Worm (Caenorhabditis elegans) whole organism, L4 larva: ENCODE data around the gene D2023.1.

ENCODE experiments used
- D1046.2 ChIP-seq: fragments of 200-800 bp; sonication (Bioruptor generic); IDR thresholded peaks from 2 replicates; pipeline ENCODE4 v1.3.6; 2022; ENCODE audit warnings: missing genetic modification characterization, missing compliant biosample characterization
- F44E2.7 ChIP-seq: fragments of 200-800 bp; sonication (Bioruptor generic); IDR thresholded peaks from 2 replicates; pipeline ENCODE4 v2.1.2; 2022; ENCODE audit warnings: missing genetic modification characterization, missing compliant biosample characterization
- F49E8.2 ChIP-seq: sonication (generic microtip); optimal IDR thresholded peaks from 2 replicates; lab custom pipeline; 2016; ENCODE audit warnings: missing compliant biosample characterization, mild to moderate bottlenecking, missing genetic modification characterization, borderline replicate concordance
- R02D3.7 ChIP-seq: fragments of 150-350 bp; sonication (generic microtip); optimal IDR thresholded peaks from 3 replicates; lab custom pipeline; 2014; ENCODE audit warnings: missing biosample characterization, missing genetic modification characterization
- Y48G9A.11 ChIP-seq: fragments of 200-800 bp; sonication (Bioruptor generic); IDR thresholded peaks from 2 replicates; pipeline ENCODE4 v1.3.6; 2022; ENCODE audit warnings: missing genetic modification reagents, missing genetic modification characterization, missing compliant biosample characterization
- aly-2 ChIP-seq: sonication (generic microtip); optimal IDR thresholded peaks from 2 replicates; lab custom pipeline; 2018; ENCODE audit warnings: missing biosample characterization, missing genetic modification characterization
- arid-1 ChIP-seq: fragments of 200-800 bp; sonication (Bioruptor generic); conservative IDR thresholded peaks from 2 replicates; pipeline ENCODE4 v1.3.6; 2022; ENCODE audit warnings: missing genetic modification reagents, missing genetic modification characterization, missing compliant biosample characterization
- ceh-44 ChIP-seq: fragments of 200-800 bp; sonication (Bioruptor generic); IDR thresholded peaks from 2 replicates; pipeline ENCODE4 v1.3.6; 2022; ENCODE audit warnings: missing genetic modification reagents, missing genetic modification characterization, missing compliant biosample characterization
- ceh-62 ChIP-seq: sonication (generic microtip); optimal IDR thresholded peaks from 2 replicates; lab custom pipeline; 2017; ENCODE audit warnings: missing biosample characterization, missing genetic modification characterization
- ces-1 ChIP-seq: fragments of 150-350 bp; sonication (generic microtip); optimal IDR thresholded peaks from 4 replicates; lab custom pipeline; 2014; ENCODE audit warnings: missing biosample characterization, missing genetic modification reagents, missing genetic modification characterization
- ctbp-1 ChIP-seq: fragments of 200-800 bp; sonication (Bioruptor generic); IDR thresholded peaks from 2 replicates; pipeline ENCODE4 v1.3.6; 2022; ENCODE audit warnings: missing genetic modification reagents, missing genetic modification characterization, missing compliant biosample characterization
- daf-12 ChIP-seq: fragments of 150-350 bp; optimal IDR thresholded peaks from 2 replicates; lab custom pipeline; 2014; ENCODE audit warnings: missing biosample characterization, missing genetic modification reagents, missing genetic modification characterization
- daf-16 ChIP-seq, 3 experiments: sonication (generic microtip); optimal IDR thresholded peaks; 2 replicates each; lab custom pipeline; 2016 to 2017; ENCODE audit warnings: missing genetic modification characterization in 3 of 3, missing genetic modification reagents in 3 of 3, mild to moderate bottlenecking in 2 of 3, missing compliant biosample characterization in 2 of 3, missing biosample characterization in 1 of 3, moderate library complexity in 1 of 3
- dmd-6 ChIP-seq: fragments of 200-800 bp; sonication (Bioruptor generic); IDR thresholded peaks from 2 replicates; pipeline ENCODE4 v1.3.6; 2022; ENCODE audit warnings: missing genetic modification reagents, missing genetic modification characterization, missing compliant biosample characterization
- egl-27 ChIP-seq: sonication (generic microtip); optimal IDR thresholded peaks from 3 replicates; lab custom pipeline; 2017; ENCODE audit warnings: missing biosample characterization, missing genetic modification reagents, missing genetic modification characterization
- fos-1 ChIP-seq: fragments of 150-350 bp; optimal IDR thresholded peaks from 2 replicates; lab custom pipeline; 2014; ENCODE audit warnings: missing biosample characterization, missing genetic modification characterization
- hlh-11 ChIP-seq: fragments of 200-800 bp; sonication (Bioruptor generic); optimal IDR thresholded peaks from 2 replicates; lab custom pipeline; 2018; ENCODE audit warnings: mild to moderate bottlenecking, missing genetic modification characterization, missing compliant biosample characterization
- lin-15B ChIP-seq: fragments of 150-350 bp; sonication (generic microtip); optimal IDR thresholded peaks from 3 replicates; lab custom pipeline; 2014; ENCODE audit warnings: missing biosample characterization, missing genetic modification characterization
- lin-29 ChIP-seq: fragments of 200-800 bp; sonication (Bioruptor generic); IDR thresholded peaks from 2 replicates; pipeline ENCODE4 v1.3.6; 2022; ENCODE audit warnings: missing genetic modification reagents, missing genetic modification characterization, missing compliant biosample characterization
- lin-38 ChIP-seq: fragments of 200-800 bp; sonication (Bioruptor generic); IDR thresholded peaks from 2 replicates; pipeline ENCODE4 v1.3.6; 2022; ENCODE audit warnings: missing genetic modification reagents, missing genetic modification characterization, missing compliant biosample characterization
- lin-39 ChIP-seq: fragments of 150-350 bp; optimal IDR thresholded peaks from 2 replicates; lab custom pipeline; 2014; ENCODE audit warnings: missing biosample characterization, missing genetic modification reagents, missing genetic modification characterization
- lsy-2 ChIP-seq, 2 experiments: fragments of 150-350 bp in 1 of 2; sonication (generic microtip) in 1 of 2; optimal IDR thresholded peaks; 2 replicates each; lab custom pipeline; 2014 to 2017; ENCODE audit warnings: missing biosample characterization in 2 of 2, missing genetic modification characterization in 2 of 2
- mdl-1 ChIP-seq, 2 experiments: fragments of 150-350 bp in 1 of 2; sonication (generic microtip) in 1 of 2; optimal IDR thresholded peaks; 2 replicates each; lab custom pipeline; 2014 to 2017; ENCODE audit warnings: missing biosample characterization in 2 of 2, missing genetic modification characterization in 2 of 2
- mes-2 ChIP-seq: sonication (generic microtip); optimal IDR thresholded peaks from 2 replicates; lab custom pipeline; 2016; ENCODE audit warnings: missing genotype, mild to moderate bottlenecking, missing genetic modification characterization, missing compliant biosample characterization; ENCODE audit not compliant: poor library complexity, severe bottlenecking
- mxl-2 ChIP-seq: fragments of 200-800 bp; sonication (Bioruptor generic); conservative IDR thresholded peaks from 2 replicates; pipeline ENCODE4 v1.3.6; 2022; ENCODE audit warnings: missing genetic modification reagents, missing genetic modification characterization, missing compliant biosample characterization
- nhr-102 ChIP-seq: sonication (generic microtip); optimal IDR thresholded peaks from 2 replicates; lab custom pipeline; 2016; ENCODE audit warnings: mild to moderate bottlenecking, missing genetic modification characterization, moderate library complexity, missing compliant biosample characterization
- nhr-11 ChIP-seq: fragments of 150-350 bp; optimal IDR thresholded peaks from 2 replicates; lab custom pipeline; 2014; ENCODE audit warnings: missing biosample characterization, missing genetic modification characterization
- nhr-237 ChIP-seq: sonication (generic microtip); optimal IDR thresholded peaks from 2 replicates; lab custom pipeline; 2017; ENCODE audit warnings: missing biosample characterization, missing genetic modification characterization
- nhr-41 ChIP-seq: fragments of 200-800 bp; sonication (Bioruptor generic); IDR thresholded peaks from 2 replicates; pipeline ENCODE4 v1.3.6; 2022; ENCODE audit warnings: missing genetic modification reagents, missing genetic modification characterization, missing compliant biosample characterization
- nhr-42 ChIP-seq: fragments of 200-800 bp; sonication (Bioruptor generic); IDR thresholded peaks from 2 replicates; pipeline ENCODE4 v1.3.6; 2022; ENCODE audit warnings: missing genetic modification characterization, missing compliant biosample characterization
- nhr-77 ChIP-seq: fragments of 150-350 bp; optimal IDR thresholded peaks from 2 replicates; lab custom pipeline; 2014; ENCODE audit warnings: missing biosample characterization, missing genetic modification characterization
- spr-1 ChIP-seq: sonication (generic microtip); optimal IDR thresholded peaks from 2 replicates; lab custom pipeline; 2016; ENCODE audit warnings: mild to moderate bottlenecking, missing genetic modification characterization, missing compliant biosample characterization
- tra-1 ChIP-seq: fragments of 200-800 bp; sonication (Bioruptor generic); IDR thresholded peaks from 2 replicates; pipeline ENCODE4 v1.3.6; 2022; ENCODE audit warnings: missing genetic modification reagents, missing genetic modification characterization, missing compliant biosample characterization
- zag-1 ChIP-seq: fragments of 150-350 bp; optimal IDR thresholded peaks from 2 replicates; lab custom pipeline; 2014; ENCODE audit warnings: missing biosample characterization, missing genetic modification characterization
- zfp-3 ChIP-seq: fragments of 200-800 bp; sonication (Bioruptor generic); conservative IDR thresholded peaks from 2 replicates; pipeline ENCODE4 v1.3.6; 2022; ENCODE audit warnings: missing genetic modification reagents, missing genetic modification characterization, missing compliant biosample characterization
- ztf-7 ChIP-seq: fragments of 150-350 bp; optimal IDR thresholded peaks from 2 replicates; lab custom pipeline; 2014; ENCODE audit warnings: missing biosample characterization, missing genetic modification characterization

D2023.1 gene

ce11 chrV:11823978-11824377, 34.6 kb downstream of the D2023.1 start (continued):
- no peak for TF ChIP-seq D1046.2 (GFP tag; lab: Robert Waterston, UW)
- peak; percentile 95 for TF ChIP-seq dmd-6 (GFP tag; lab: Robert Waterston, UW)
- TF ChIP-seq lin-39 (tag; lab: Kevin White, UChicago): no peak
- TF ChIP-seq arid-1: no peak
- peak; percentile 80; the same call in 1 of the 2 replicates for TF ChIP-seq tra-1 (GFP tag; lab: Robert Waterston, UW)
- no peak for TF ChIP-seq fos-1
- TF ChIP-seq lin-38: peak; percentile 19; the same call in 1 of the 2 replicates
- no peak for TF ChIP-seq R02D3.7 (tag; lab: Kevin White, UChicago)
- TF ChIP-seq egl-27 (tag; lab: Kevin White, UChicago): no peak

- TF ChIP-seq nhr-77 (tag; lab: Kevin White, UChicago) (no peak), ceh-44 (GFP tag; lab: Robert Waterston, UW) (no peak), lin-15B (tag; lab: Kevin White, UChicago) (no peak), mes-2 (tag; lab: Kevin White, UChicago) (no peak), lin-29 (no peak), lin-38 (peak; percentile 17; the same call in 1 of the 2 replicates), dmd-6 (GFP tag; lab: Robert Waterston, UW) (peak; percentile 34), nhr-41 (GFP tag; lab: Robert Waterston, UW) (no peak), mdl-1 (tag; optimal IDR thresholded peaks at IDR 0.05; lab: Kevin White, UChicago) (no peak), F44E2.7 (GFP tag; lab: Robert Waterston, UW) (no peak), ctbp-1 (GFP tag; lab: Robert Waterston, UW) (no peak), nhr-102 (no peak), hlh-11 (tag; lab: Kevin White, UChicago) (no peak), ces-1 (no peak), ztf-7 (tag; lab: Kevin White, UChicago) (no peak), zfp-3 (GFP tag; lab: Robert Waterston, UW) (no peak), nhr-237 (tag; lab: Kevin White, UChicago) (no peak), lsy-2 (tag; optimal IDR thresholded peaks at IDR 0.05; lab: Kevin White, UChicago) (peak in 1 of 2 experiments; percentile 2), F49E8.2 (tag; lab: Kevin White, UChicago) (no peak), spr-1 (tag; lab: Kevin White, UChicago) (no peak), mxl-2 (GFP tag; lab: Robert Waterston, UW) (no peak), daf-16 (GFP tag; optimal IDR thresholded peaks at IDR 0.05; lab: Kevin White, UChicago) (no peak), daf-16 (tag; optimal IDR thresholded peaks at IDR 0.05; lab: Kevin White, UChicago) (peak; percentile 51), Y48G9A.11 (GFP tag; lab: Robert Waterston, UW) (0 out of 2 replicates have a peak, but pooled peaks have one; percentile 9), zag-1 (tag; lab: Kevin White, UChicago) (no peak), nhr-42 (GFP tag; lab: Robert Waterston, UW) (no peak), daf-12 (tag; lab: Kevin White, UChicago) (no peak), R02D3.7 (tag; lab: Kevin White, UChicago) (no peak), ceh-62 (tag; lab: Kevin White, UChicago) (no peak), nhr-11 (tag; lab: Kevin White, UChicago) (no peak)
These were observed 36.3 kb downstream of the D2023.1 start, which contains the start of gene D2023.4 for ce11 chrV:11825662-11826061. Gene D2023.4, minus strand, starts transcription at chrV:11825762.

ce11 chrV:11826967-11827366, 37.6 kb downstream of the D2023.1 start, which contains the start of the genes mpst-1 and D2023.6:
Gene mpst-1, minus strand, starts transcription at chrV:11827067.
Gene D2023.6, plus strand, starts transcription at chrV:11827354.
- TF ChIP-seq aly-2 (tag; lab: Kevin White, UChicago): no peak
- peak; percentile 47 for TF ChIP-seq mes-2 (tag; lab: Kevin White, UChicago)
- TF ChIP-seq, all 104 proteins: peak for 1
